Worm (Caenorhabditis elegans) whole organism, L4 larva: ENCODE results near the gene C44E12.1.

Experiments used
- R02D3.7 ChIP-seq: fragments of 150-350 bp; sonication (generic microtip); optimal IDR thresholded peaks from 3 replicates; lab custom pipeline; 2014; ENCODE audit warnings: missing biosample characterization, missing genetic modification characterization
- T20F7.1 ChIP-seq: fragments of 200-800 bp; sonication (Bioruptor generic); optimal IDR thresholded peaks from 2 replicates; lab custom pipeline; 2018; ENCODE audit warnings: mild to moderate bottlenecking, missing genetic modification characterization, missing compliant biosample characterization
- Y105C5A.15 ChIP-seq: fragments of 200-800 bp; sonication (Bioruptor generic); IDR thresholded peaks from 2 replicates; pipeline ENCODE4 v1.3.6; 2022; ENCODE audit warnings: missing genetic modification characterization, missing compliant biosample characterization
- Y48G9A.11 ChIP-seq: fragments of 200-800 bp; sonication (Bioruptor generic); IDR thresholded peaks from 2 replicates; pipeline ENCODE4 v1.3.6; 2022; ENCODE audit warnings: missing genetic modification reagents, missing genetic modification characterization, missing compliant biosample characterization
- Y75B8A.6 ChIP-seq: fragments of 200-800 bp; sonication (Bioruptor generic); IDR thresholded peaks from 2 replicates; pipeline ENCODE4 v1.3.6; 2022; ENCODE audit warnings: missing genetic modification reagents, missing genetic modification characterization, missing compliant biosample characterization
- ZK337.2 ChIP-seq: fragments of 200-800 bp; sonication (Bioruptor generic); IDR thresholded peaks from 2 replicates; pipeline ENCODE4 v1.3.6; 2022; ENCODE audit warnings: missing genetic modification reagents, missing genetic modification characterization, missing compliant biosample characterization
- ZK546.5 ChIP-seq, 2 experiments: sonication (generic microtip); optimal IDR thresholded peaks; 2 replicates each; lab custom pipeline; 2017; ENCODE audit warnings: missing biosample characterization in 2 of 2, missing genetic modification characterization in 2 of 2
- aha-1 ChIP-seq: fragments of 150-350 bp; peaks from one replicate; lab custom pipeline; 2014; ENCODE audit warnings: missing biosample characterization, missing genetic modification characterization
- ama-1 ChIP-seq: fragments of 150-350 bp; optimal IDR thresholded peaks from 2 replicates; lab custom pipeline; 2014; ENCODE audit warnings: inconsistent platforms, mixed read lengths
- ceh-20 ChIP-seq: fragments of 200-800 bp; sonication (Bioruptor generic); IDR thresholded peaks from 2 replicates; pipeline ENCODE4 v1.3.6; 2022; ENCODE audit warnings: missing genetic modification reagents, missing genetic modification characterization, missing compliant biosample characterization
- ceh-28 ChIP-seq: fragments of 150-350 bp; optimal IDR thresholded peaks from 2 replicates; lab custom pipeline; 2014; ENCODE audit warnings: missing biosample characterization, missing genetic modification reagents, missing genetic modification characterization
- ces-1 ChIP-seq: fragments of 150-350 bp; sonication (generic microtip); optimal IDR thresholded peaks from 4 replicates; lab custom pipeline; 2014; ENCODE audit warnings: missing biosample characterization, missing genetic modification reagents, missing genetic modification characterization
- daf-16 ChIP-seq, 3 experiments: sonication (generic microtip); optimal IDR thresholded peaks; 2 replicates each; lab custom pipeline; 2016 to 2017; ENCODE audit warnings: missing genetic modification characterization in 3 of 3, missing genetic modification reagents in 3 of 3, mild to moderate bottlenecking in 2 of 3, missing compliant biosample characterization in 2 of 3, missing biosample characterization in 1 of 3, moderate library complexity in 1 of 3
- daf-19 ChIP-seq: fragments of 200-800 bp; sonication (Bioruptor generic); conservative IDR thresholded peaks from 2 replicates; pipeline ENCODE4 v1.3.6; 2022; ENCODE audit warnings: missing genetic modification characterization, missing compliant biosample characterization
- dmd-6 ChIP-seq: fragments of 200-800 bp; sonication (Bioruptor generic); IDR thresholded peaks from 2 replicates; pipeline ENCODE4 v1.3.6; 2022; ENCODE audit warnings: missing genetic modification reagents, missing genetic modification characterization, missing compliant biosample characterization
- dpl-1 ChIP-seq: fragments of 150-350 bp; optimal IDR thresholded peaks from 2 replicates; lab custom pipeline; 2014; ENCODE audit warnings: missing biosample characterization, missing genetic modification reagents, missing genetic modification characterization
- duxl-1 ChIP-seq: sonication (generic microtip); optimal IDR thresholded peaks from 2 replicates; lab custom pipeline; 2016; ENCODE audit warnings: mild to moderate bottlenecking, missing genetic modification characterization, moderate library complexity, missing compliant biosample characterization; ENCODE audit not compliant: poor library complexity
- dve-1 ChIP-seq: sonication (generic microtip); optimal IDR thresholded peaks from 2 replicates; lab custom pipeline; 2017; ENCODE audit warnings: antibody characterized with exemption, mild to moderate bottlenecking, missing genetic modification characterization, missing compliant biosample characterization; ENCODE audit not compliant: insufficient read depth
- hif-1 ChIP-seq, 2 experiments: sonication (generic microtip); optimal IDR thresholded peaks; 2 replicates each; lab custom pipeline; 2016 to 2017; ENCODE audit warnings: missing compliant biosample characterization in 2 of 2, missing genetic modification characterization in 2 of 2, missing genetic modification reagents in 2 of 2, missing genotype in 2 of 2, mild to moderate bottlenecking in 1 of 2
- hlh-11 ChIP-seq: fragments of 200-800 bp; sonication (Bioruptor generic); optimal IDR thresholded peaks from 2 replicates; lab custom pipeline; 2018; ENCODE audit warnings: mild to moderate bottlenecking, missing genetic modification characterization, missing compliant biosample characterization
- hlh-30 ChIP-seq: sonication (generic microtip); optimal IDR thresholded peaks from 2 replicates; lab custom pipeline; 2017; ENCODE audit warnings: antibody characterized with exemption, mild to moderate bottlenecking, missing genetic modification characterization, missing compliant biosample characterization; ENCODE audit not compliant: insufficient read depth
- lsy-2 ChIP-seq, 2 experiments: fragments of 150-350 bp in 1 of 2; sonication (generic microtip) in 1 of 2; optimal IDR thresholded peaks; 2 replicates each; lab custom pipeline; 2014 to 2017; ENCODE audit warnings: missing biosample characterization in 2 of 2, missing genetic modification characterization in 2 of 2
- madf-9 ChIP-seq: fragments of 200-800 bp; sonication (Bioruptor generic); conservative IDR thresholded peaks from 2 replicates; pipeline ENCODE4 v1.3.6; 2022; ENCODE audit warnings: missing genetic modification reagents, missing genetic modification characterization, missing compliant biosample characterization
- mdt-29 ChIP-seq: fragments of 200-800 bp; sonication (Bioruptor generic); IDR thresholded peaks from 2 replicates; pipeline ENCODE4 v1.3.6; 2022; ENCODE audit warnings: missing genetic modification reagents, missing genetic modification characterization, missing compliant biosample characterization
- mep-1 ChIP-seq: fragments of 150-350 bp; sonication (generic microtip); optimal IDR thresholded peaks from 3 replicates; lab custom pipeline; 2014; ENCODE audit warnings: missing biosample characterization, missing genetic modification characterization
- mes-2 ChIP-seq: sonication (generic microtip); optimal IDR thresholded peaks from 2 replicates; lab custom pipeline; 2016; ENCODE audit warnings: missing genotype, mild to moderate bottlenecking, missing genetic modification characterization, missing compliant biosample characterization; ENCODE audit not compliant: poor library complexity, severe bottlenecking
- mxl-3 ChIP-seq: fragments of 200-800 bp; sonication (Bioruptor generic); optimal IDR thresholded peaks from 2 replicates; lab custom pipeline; 2018; ENCODE audit warnings: mild to moderate bottlenecking, missing genetic modification characterization, missing compliant biosample characterization
- nhr-10 ChIP-seq: fragments of 150-350 bp; optimal IDR thresholded peaks from 2 replicates; lab custom pipeline; 2014; ENCODE audit warnings: missing biosample characterization, missing genetic modification characterization
- nhr-102 ChIP-seq: sonication (generic microtip); optimal IDR thresholded peaks from 2 replicates; lab custom pipeline; 2016; ENCODE audit warnings: mild to moderate bottlenecking, missing genetic modification characterization, moderate library complexity, missing compliant biosample characterization
- nhr-11 ChIP-seq: fragments of 150-350 bp; optimal IDR thresholded peaks from 2 replicates; lab custom pipeline; 2014; ENCODE audit warnings: missing biosample characterization, missing genetic modification characterization
- nhr-28 ChIP-seq: fragments of 150-350 bp; optimal IDR thresholded peaks from 2 replicates; lab custom pipeline; 2014; ENCODE audit warnings: missing biosample characterization, missing genetic modification characterization
- nhr-48 ChIP-seq: sonication (generic microtip); optimal IDR thresholded peaks from 2 replicates; lab custom pipeline; 2016; ENCODE audit warnings: mild to moderate bottlenecking, missing genetic modification characterization, missing compliant biosample characterization
- nhr-77 ChIP-seq: fragments of 150-350 bp; optimal IDR thresholded peaks from 2 replicates; lab custom pipeline; 2014; ENCODE audit warnings: missing biosample characterization, missing genetic modification characterization
- php-3 ChIP-seq: fragments of 200-800 bp; sonication (Bioruptor generic); IDR thresholded peaks from 2 replicates; pipeline ENCODE4 v1.3.6; 2022; ENCODE audit warnings: missing genetic modification reagents, missing genetic modification characterization, missing compliant biosample characterization
- pqm-1 ChIP-seq: sonication (generic microtip); optimal IDR thresholded peaks from 2 replicates; lab custom pipeline; 2017; ENCODE audit warnings: missing biosample characterization, missing genetic modification characterization
- rbr-2 ChIP-seq: sonication (generic microtip); optimal IDR thresholded peaks from 2 replicates; lab custom pipeline; 2016; ENCODE audit warnings: missing genotype, missing genetic modification characterization, missing compliant biosample characterization
- sdz-12 ChIP-seq: fragments of 200-800 bp; sonication (Bioruptor generic); optimal IDR thresholded peaks from 2 replicates; lab custom pipeline; 2018; ENCODE audit warnings: mild to moderate bottlenecking, missing genetic modification characterization, missing compliant biosample characterization
- snpc-1.2 ChIP-seq: fragments of 200-800 bp; sonication (Bioruptor generic); IDR thresholded peaks from 2 replicates; pipeline ENCODE4 v1.3.6; 2022; ENCODE audit warnings: missing genetic modification reagents, missing genetic modification characterization, missing compliant biosample characterization
- snpc-4 ChIP-seq: fragments of 150-350 bp; optimal IDR thresholded peaks from 2 replicates; lab custom pipeline; 2014; ENCODE audit warnings: missing biosample characterization, missing genetic modification characterization
- spr-1 ChIP-seq: sonication (generic microtip); optimal IDR thresholded peaks from 2 replicates; lab custom pipeline; 2016; ENCODE audit warnings: mild to moderate bottlenecking, missing genetic modification characterization, missing compliant biosample characterization
- tra-1 ChIP-seq: fragments of 200-800 bp; sonication (Bioruptor generic); IDR thresholded peaks from 2 replicates; pipeline ENCODE4 v1.3.6; 2022; ENCODE audit warnings: missing genetic modification reagents, missing genetic modification characterization, missing compliant biosample characterization
- unc-130 ChIP-seq: sonication (generic microtip); optimal IDR thresholded peaks from 2 replicates; lab custom pipeline; 2016; ENCODE audit warnings: missing genetic modification reagents, missing genetic modification characterization, missing compliant biosample characterization
- unc-62 ChIP-seq, 3 experiments: fragments of 150-350 bp in 1 of 3; sonication (generic microtip); optimal IDR thresholded peaks in 2 of 3; peaks in 1 of 3; 1 replicate in 1 of 3; 2 replicates in 2 of 3; lab custom pipeline; 2014 to 2017; ENCODE audit warnings: missing biosample characterization in 3 of 3, missing genetic modification characterization in 3 of 3, missing genetic modification reagents in 3 of 3, missing genotype in 1 of 3
- zag-1 ChIP-seq: fragments of 150-350 bp; optimal IDR thresholded peaks from 2 replicates; lab custom pipeline; 2014; ENCODE audit warnings: missing biosample characterization, missing genetic modification characterization
- ztf-11 ChIP-seq: fragments of 150-350 bp; optimal IDR thresholded peaks from 2 replicates; lab custom pipeline; 2014; ENCODE audit warnings: missing biosample characterization, missing genetic modification characterization
- ztf-7 ChIP-seq: fragments of 150-350 bp; optimal IDR thresholded peaks from 2 replicates; lab custom pipeline; 2014; ENCODE audit warnings: missing biosample characterization, missing genetic modification characterization

The C44E12.1 gene

DNA sequence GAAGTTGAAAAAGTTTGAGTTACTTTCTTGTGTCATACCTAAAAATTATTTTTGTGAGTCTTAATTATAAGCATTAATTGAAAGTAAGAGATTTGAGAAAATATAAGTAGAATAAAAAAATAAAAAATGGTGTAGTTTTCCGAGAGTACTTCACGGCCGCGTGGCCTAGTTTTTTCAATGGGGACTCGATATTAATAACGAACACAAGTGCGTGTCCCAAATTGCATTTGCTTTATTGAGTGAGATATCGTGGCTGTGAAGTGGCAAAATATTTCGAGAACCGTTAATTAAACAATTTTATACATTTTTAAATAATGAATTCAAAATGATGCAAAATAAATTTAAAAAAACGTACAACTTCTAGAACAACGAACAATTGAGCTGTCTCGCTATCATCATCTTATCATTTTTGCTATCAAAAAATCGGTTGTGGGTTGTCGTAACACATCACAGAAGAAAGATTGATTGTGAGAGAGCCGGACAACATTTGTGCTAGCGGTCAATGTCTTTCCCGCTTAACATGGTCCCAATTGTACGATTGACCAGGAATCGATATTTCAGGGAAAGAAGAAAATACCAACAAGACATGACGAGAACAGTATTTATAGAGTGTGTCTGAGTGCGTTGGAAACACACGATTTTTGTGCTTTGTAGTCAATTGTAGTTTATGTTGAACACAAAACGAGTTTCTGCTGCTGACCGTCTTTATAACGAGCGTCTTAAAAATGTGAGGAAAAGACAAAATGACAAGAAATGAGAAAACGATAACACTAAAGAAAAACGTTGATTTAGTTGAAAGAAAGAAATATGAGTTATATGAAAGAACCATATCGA lies 26.8 kb upstream of the C44E12.1 start, which contains the start of gene apy-1:
apy-1 (minus strand) TSS at position 38 of the 834 bp plus-strand sequence.
- no peak for TF ChIP-seq ztf-7
- TF ChIP-seq sdz-12 (GFP tag; lab: Kevin White, UChicago), result no peak
- peak; percentile 13 for TF ChIP-seq nhr-77
- TF ChIP-seq duxl-1 (tag; lab: Kevin White, UChicago), result peak; percentile 35
- peak; percentile 4 for TF ChIP-seq ces-1 (GFP tag; lab: Kevin White, UChicago)
- peak; percentile 82 for TF ChIP-seq aha-1
- peak; percentile 16 for TF ChIP-seq dve-1 (tag; lab: Kevin White, UChicago)
- TF ChIP-seq ceh-20, result 0 out of 2 replicates have a peak, but pooled peaks have one; percentile 43
- TF ChIP-seq daf-16 (GFP tag; optimal IDR thresholded peaks at IDR 0.05; lab: Kevin White, UChicago), result no peak
- peak; percentile 38 for TF ChIP-seq daf-16 (tag; optimal IDR thresholded peaks at IDR 0.05; lab: Kevin White, UChicago)
- TF ChIP-seq dmd-6 (GFP tag; lab: Robert Waterston, UW), result peak; percentile 41; the same call in 1 of the 2 replicates
- no peak for TF ChIP-seq nhr-10
- TF ChIP-seq ceh-28 (tag; lab: Kevin White, UChicago), result peak; percentile 26
- TF ChIP-seq Y105C5A.15 (GFP tag; lab: Robert Waterston, UW), result no peak
- TF ChIP-seq snpc-4 (tag; lab: Kevin White, UChicago), result no peak
- TF ChIP-seq nhr-48 (tag; lab: Kevin White, UChicago), result peak; percentile 1
- no peak for TF ChIP-seq tra-1
- peak; percentile 64 for TF ChIP-seq mep-1 (tag; lab: Kevin White, UChicago)
- peak; percentile 94 for TF ChIP-seq mes-2 (tag; lab: Kevin White, UChicago)
- TF ChIP-seq hlh-30, result peak; percentile 17
- no peak for TF ChIP-seq daf-19
- no peak for TF ChIP-seq Y75B8A.6 (GFP tag; lab: Robert Waterston, UW)
- TF ChIP-seq Y48G9A.11 (GFP tag; lab: Robert Waterston, UW), result no peak
- TF ChIP-seq hlh-11 (tag; lab: Kevin White, UChicago), result peak; percentile 59
- TF ChIP-seq php-3 (GFP tag; lab: Robert Waterston, UW), result 0 out of 2 replicates have a peak, but pooled peaks have one; percentile 31
- TF ChIP-seq unc-62 (GFP tag; optimal IDR thresholded peaks at IDR 0.05 in 1 of 2; lab: Kevin White, UChicago), result no peak
- no peak for TF ChIP-seq unc-62 (tag; optimal IDR thresholded peaks at IDR 0.05; lab: Kevin White, UChicago)
- peak; percentile 56; the same call in 1 of the 2 replicates for TF ChIP-seq ZK337.2 (GFP tag; lab: Robert Waterston, UW)
- TF ChIP-seq hif-1 (tag; optimal IDR thresholded peaks at IDR 0.05; lab: Kevin White, UChicago), result peak in 1 of 2 experiments; percentile 35
- no peak for TF ChIP-seq madf-9 (GFP tag; lab: Robert Waterston, UW)
- TF ChIP-seq nhr-102 (tag; lab: Kevin White, UChicago), result peak; percentile 32
- peak; percentile 2 for TF ChIP-seq unc-130 (GFP tag; lab: Kevin White, UChicago)
- TF ChIP-seq nhr-28 (tag; lab: Kevin White, UChicago), result peak; percentile 100
- TF ChIP-seq rbr-2, result peak; percentile 36
- peak; percentile 36 for TF ChIP-seq pqm-1 (tag; lab: Kevin White, UChicago)
- peak; percentile 40 for TF ChIP-seq dpl-1 (GFP tag; lab: Kevin White, UChicago)
- TF ChIP-seq T20F7.1 (GFP tag; lab: Kevin White, UChicago), result peak; percentile 19
- peak; percentile 47 for TF ChIP-seq ama-1 (lab: Kevin White, UChicago)
- TF ChIP-seq lsy-2 (tag; optimal IDR thresholded peaks at IDR 0.05; lab: Kevin White, UChicago), result peak; percentile 2 to 67

DNA sequence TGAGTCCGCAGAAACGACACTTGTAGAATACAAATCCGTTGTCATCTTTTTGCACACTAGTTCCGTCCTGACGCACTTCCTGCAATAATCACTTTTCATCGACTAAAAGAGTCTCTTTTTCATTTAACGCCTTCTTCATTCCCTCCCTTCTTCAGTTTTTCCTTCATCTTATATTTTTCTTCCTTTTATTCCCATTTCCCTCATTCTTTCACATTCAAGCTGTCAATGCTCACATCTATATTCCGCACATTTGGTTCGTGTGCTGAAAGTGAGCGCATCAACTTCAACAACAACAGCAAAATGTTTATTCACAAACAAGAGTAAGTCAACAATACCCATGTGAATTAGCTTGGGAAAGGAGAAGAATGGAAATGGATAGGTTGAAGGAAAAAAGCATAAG lies 24.7 kb upstream of the C44E12.1 start, which contains the start of gene pcyt-1:
pcyt-1 (plus strand) TSS at position 301 of the 400 bp plus-strand sequence.
- TF ChIP-seq nhr-48 (tag; lab: Kevin White, UChicago) (no peak), tra-1 (no peak), mxl-3 (no peak), madf-9 (GFP tag; lab: Robert Waterston, UW) (no peak), nhr-77 (no peak), php-3 (GFP tag; lab: Robert Waterston, UW) (no peak), zag-1 (no peak), mdt-29 (no peak), unc-62 (GFP tag; optimal IDR thresholded peaks at IDR 0.05 in 1 of 2; lab: Kevin White, UChicago) (no peak), unc-62 (tag; optimal IDR thresholded peaks at IDR 0.05; lab: Kevin White, UChicago) (no peak), sdz-12 (GFP tag; lab: Kevin White, UChicago) (no peak), R02D3.7 (tag; lab: Kevin White, UChicago) (no peak), ztf-7 (no peak), nhr-11 (tag; lab: Kevin White, UChicago) (no peak), spr-1 (tag; lab: Kevin White, UChicago) (no peak), ZK546.5 (tag; optimal IDR thresholded peaks at IDR 0.05; lab: Kevin White, UChicago) (no peak), snpc-1.2 (GFP tag; lab: Robert Waterston, UW) (no peak), ztf-11 (no peak), daf-19 (no peak), Y48G9A.11 (GFP tag; lab: Robert Waterston, UW) (no peak)
